Worm (Caenorhabditis elegans): ENCODE data around the gene lgg-3.

The lgg-3 gene

DNA sequence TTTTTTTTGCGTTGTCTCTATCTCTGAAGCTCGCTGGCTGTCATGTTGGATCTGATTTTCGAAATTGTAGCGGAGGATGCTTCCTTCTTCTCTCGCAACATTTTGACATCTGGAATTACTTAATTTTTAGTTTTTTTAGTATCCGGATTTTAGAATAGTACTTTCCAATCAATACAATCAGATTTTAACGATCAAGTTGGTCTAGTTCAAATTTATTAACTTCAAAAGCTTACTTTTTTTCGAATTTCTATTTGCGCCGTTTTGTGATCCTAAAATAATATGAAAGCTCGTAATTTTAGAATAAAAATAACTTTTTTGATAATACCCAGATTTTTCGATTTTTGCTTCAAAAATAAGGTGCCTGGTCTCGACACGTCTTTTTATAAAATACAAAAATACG, 12.2 kb upstream of the lgg-3 start, which contains the start of gene B0336.12:
Gene B0336.12, minus strand, starts transcription at position 101 of the 400 bp plus-strand sequence.
- TF ChIP-seq sptf-2 (GFP tag; optimal IDR thresholded peaks at IDR 0.05) (no peak), lin-35 (GFP tag; optimal IDR thresholded peaks at IDR 0.05) (no peak), lsl-1 (GFP tag; optimal IDR thresholded peaks at IDR 0.05) (no peak), bed-2 (GFP tag; IDR thresholded peaks at IDR 0.05) (no peak)

- TF ChIP-seq lsl-1 (GFP tag; optimal IDR thresholded peaks at IDR 0.05) (no peak), mes-4 (tag; optimal IDR thresholded peaks at IDR 0.05) (no peak), ztf-26 (tag; optimal IDR thresholded peaks at IDR 0.05) (no peak), bed-2 (GFP tag; IDR thresholded peaks at IDR 0.05) (no peak), nhr-90 (tag; optimal IDR thresholded peaks at IDR 0.05) (no peak), rcor-1 (GFP tag; IDR thresholded peaks at IDR 0.05) (no peak), let-526 (GFP tag; IDR thresholded peaks at IDR 0.05) (no peak), F23B12.7 (tag; optimal IDR thresholded peaks at IDR 0.05; ENCODE audit: insufficient read depth) (no peak), die-1 (tag; optimal IDR thresholded peaks at IDR 0.05) (no peak), unc-130 (GFP tag; optimal IDR thresholded peaks at IDR 0.05) (no peak), nhr-120 (GFP tag; IDR thresholded peaks at IDR 0.05) (no peak), pha-4 (tag; optimal IDR thresholded peaks at IDR 0.05) (no peak), unc-62 (GFP tag; optimal IDR thresholded peaks at IDR 0.05) (no peak), ztf-3 (GFP tag; optimal IDR thresholded peaks at IDR 0.05) (no peak), D2030.7 (GFP tag; IDR thresholded peaks at IDR 0.05) (no peak)
Measured at ce11 chrIII:5709224-5709623, 11.4 kb upstream of the lgg-3 start, which contains the start of gene hpo-28. Gene hpo-28, minus strand, starts transcription at chrIII:5709324.

- TF ChIP-seq T26A5.8 (tag; optimal IDR thresholded peaks at IDR 0.05): no peak
Measured at ce11 chrIII:5708024-5708423, 10.2 kb upstream of the lgg-3 start.

ce11 chrIII:5707546-5707945, 9.7 kb upstream of the lgg-3 start:
- TF ChIP-seq T07F8.4 (tag; optimal IDR thresholded peaks at IDR 0.05) (no peak), lin-35 (GFP tag; optimal IDR thresholded peaks at IDR 0.05) (no peak), ztf-26 (tag; optimal IDR thresholded peaks at IDR 0.05) (no peak), ekl-4 (GFP tag; IDR thresholded peaks at IDR 0.05) (no peak), ets-4 (GFP tag; optimal IDR thresholded peaks at IDR 0.05) (no peak)

- TF ChIP-seq T26A5.8 (tag; optimal IDR thresholded peaks at IDR 0.05): no peak
- peak in 1 of 2 experiments; percentile 1 for TF ChIP-seq let-607 (tag; optimal IDR thresholded peaks at IDR 0.05)
- peak; percentile 98 for TF ChIP-seq F33H1.4 (GFP tag; IDR thresholded peaks at IDR 0.05)
- peak; percentile 74; the same call in 1 of the 2 replicates for TF ChIP-seq Y95B8A.8 (GFP tag; IDR thresholded peaks at IDR 0.05)
- TF ChIP-seq D2030.7 (GFP tag; IDR thresholded peaks at IDR 0.05): peak; percentile 77
- peak; percentile 60; the same call in 1 of the 2 replicates for TF ChIP-seq dox-1 (GFP tag; IDR thresholded peaks at IDR 0.05)
- peak; percentile 91 for TF ChIP-seq attf-5 (GFP tag; optimal IDR thresholded peaks at IDR 0.05)
- TF ChIP-seq snpc-1.1 (tag; optimal IDR thresholded peaks at IDR 0.05; ENCODE audit: insufficient read depth): peak; percentile 54
- peak; percentile 18 for TF ChIP-seq pha-4 (tag; optimal IDR thresholded peaks at IDR 0.05)
- TF ChIP-seq nhr-179 (tag; optimal IDR thresholded peaks at IDR 0.05): no peak
- peak; percentile 57 for TF ChIP-seq snpc-4 (GFP tag; optimal IDR thresholded peaks at IDR 0.05)
- TF ChIP-seq snpc-4 (tag; optimal IDR thresholded peaks at IDR 0.05): peak; percentile 32 to 85 (median 59)
- peak; percentile 61 for TF ChIP-seq tbp1 (GFP tag; optimal IDR thresholded peaks at IDR 0.05)
- peak; percentile 10 for TF ChIP-seq xnd-1 (tag; optimal IDR thresholded peaks at IDR 0.05)
- peak; percentile 35; the same call in 1 of the 2 replicates for TF ChIP-seq K11D2.4 (GFP tag; IDR thresholded peaks at IDR 0.05)
- peak; percentile 48; the same call in 1 of the 2 replicates for TF ChIP-seq B0019.2 (GFP tag; conservative IDR thresholded peaks at IDR 0.05)
- TF ChIP-seq ztf-28 (GFP tag; IDR thresholded peaks at IDR 0.05): no peak
- TF ChIP-seq aptf-2 (GFP tag; conservative IDR thresholded peaks at IDR 0.05): 0 out of 2 replicates have a peak, but pooled peaks have one; percentile 48
- peak; percentile 92 for TF ChIP-seq F23B12.7 (tag; optimal IDR thresholded peaks at IDR 0.05; ENCODE audit: insufficient read depth)
- peak; percentile 73 for TF ChIP-seq mcd-1 (GFP tag; IDR thresholded peaks at IDR 0.05)
- peak; percentile 82 for TF ChIP-seq F49E8.2 (tag; optimal IDR thresholded peaks at IDR 0.05; ENCODE audit: insufficient read depth)
- TF ChIP-seq madf-6 (GFP tag; IDR thresholded peaks at IDR 0.05): peak; percentile 80
- TF ChIP-seq B0336.3 (GFP tag; IDR thresholded peaks at IDR 0.05): no peak
Measured at ce11 chrIII:5706077-5706627, 8.3 kb upstream of the lgg-3 start, which contains the start of gene rpl-23. Gene rpl-23, minus strand, starts transcription at chrIII:5706127.

All from whole organism, young adult.